Fruit fly (Drosophila melanogaster) whole organism, embryonic: ENCODE measurements around the gene CG3726.

Experiments
- Abd-B ChIP-seq: fragments of 200-800 bp; sonication (Bioruptor generic); optimal IDR thresholded peaks from 2 replicates; lab custom pipeline; 2018; ENCODE audit warnings: missing biosample characterization, mild to moderate bottlenecking, missing genetic modification characterization, moderate library complexity
- Bdp1 ChIP-seq: fragments of 200-800 bp; sonication (Bioruptor generic); optimal IDR thresholded peaks from 3 replicates; lab custom pipeline; 2016; ENCODE audit warnings: missing biosample characterization, missing genetic modification characterization
- CG11093 ChIP-seq: fragments of 200-800 bp; sonication (Bioruptor generic); IDR thresholded peaks from 3 replicates; pipeline ENCODE4 v1.3.6; 2022; ENCODE audit warnings: missing biosample characterization, missing genetic modification characterization
- CG12104 ChIP-seq: fragments of 200-800 bp; sonication (Bioruptor generic); optimal IDR thresholded peaks from 3 replicates; lab custom pipeline; 2016; ENCODE audit warnings: missing biosample characterization, missing genetic modification characterization
- CG13775 ChIP-seq: fragments of 200-800 bp; sonication (Bioruptor generic); optimal IDR thresholded peaks from 3 replicates; lab custom pipeline; 2017; ENCODE audit warnings: missing biosample characterization, mild to moderate bottlenecking, missing genetic modification characterization
- CG13894 ChIP-seq: fragments of 200-800 bp; sonication (Bioruptor generic); optimal IDR thresholded peaks from 3 replicates; lab custom pipeline; 2018; ENCODE audit warnings: missing biosample characterization, mild to moderate bottlenecking, missing genetic modification characterization, moderate library complexity
- CG17186 ChIP-seq: fragments of 200-800 bp; sonication (Bioruptor generic); optimal IDR thresholded peaks from 3 replicates; lab custom pipeline; 2017; ENCODE audit warnings: missing biosample characterization, missing genetic modification reagents, missing genetic modification characterization
- CG18262 ChIP-seq: fragments of 200-800 bp; optimal IDR thresholded peaks from 3 replicates; lab custom pipeline; 2019; ENCODE audit warnings: missing biosample characterization, mild to moderate bottlenecking, missing genetic modification characterization, moderate library complexity
- CG2199 ChIP-seq: fragments of 200-800 bp; sonication (Bioruptor generic); IDR thresholded peaks from 3 replicates; pipeline ENCODE4 v1.3.6; 2022; ENCODE audit warnings: missing biosample characterization, missing genetic modification characterization
- CG2202 ChIP-seq: fragments of 200-800 bp; sonication (Bioruptor generic); optimal IDR thresholded peaks from 2 replicates; lab custom pipeline; 2018; ENCODE audit warnings: missing biosample characterization, mild to moderate bottlenecking, missing genetic modification characterization
- CG3995 ChIP-seq: fragments of 200-800 bp; sonication (Bioruptor generic); optimal IDR thresholded peaks from 3 replicates; lab custom pipeline; 2016; ENCODE audit warnings: missing biosample characterization, missing genetic modification characterization
- CG4328 ChIP-seq: fragments of 200-800 bp; sonication (Bioruptor generic); optimal IDR thresholded peaks from 3 replicates; lab custom pipeline; 2017; ENCODE audit warnings: missing biosample characterization, missing genetic modification reagents, missing genetic modification characterization
- CG4424 ChIP-seq: fragments of 200-800 bp; sonication (Bioruptor generic); optimal IDR thresholded peaks from 3 replicates; lab custom pipeline; 2016; ENCODE audit warnings: missing biosample characterization, missing genetic modification characterization
- CG6254 ChIP-seq: fragments of 200-800 bp; sonication (Bioruptor generic); optimal IDR thresholded peaks from 3 replicates; lab custom pipeline; 2017; ENCODE audit warnings: mild to moderate bottlenecking, missing biosample characterization, missing genetic modification reagents, missing genetic modification characterization
- CG6813 ChIP-seq: fragments of 200-800 bp; sonication (Bioruptor generic); optimal IDR thresholded peaks from 2 replicates; lab custom pipeline; 2017; ENCODE audit warnings: missing biosample characterization, missing genetic modification characterization, mild to moderate bottlenecking, moderate library complexity, missing genetic modification reagents
- CG8924 ChIP-seq: fragments of 200-800 bp; optimal IDR thresholded peaks from 3 replicates; lab custom pipeline; 2019; ENCODE audit warnings: missing biosample characterization, mild to moderate bottlenecking, missing genetic modification characterization, moderate library complexity
- CG9932 ChIP-seq: fragments of 200-800 bp; sonication (Bioruptor generic); IDR thresholded peaks from 2 replicates; pipeline ENCODE4 v1.3.6; 2022; ENCODE audit warnings: missing biosample characterization, missing genetic modification characterization
- D19A ChIP-seq: fragments of 200-800 bp; optimal IDR thresholded peaks from 3 replicates; lab custom pipeline; 2019; ENCODE audit warnings: missing biosample characterization, mild to moderate bottlenecking, missing genetic modification characterization, moderate library complexity
- E2f2 ChIP-seq: fragments of 200-800 bp; sonication (Bioruptor generic); IDR thresholded peaks from 2 replicates; pipeline ENCODE4 v1.3.6; 2022; ENCODE audit warnings: missing biosample characterization, missing genetic modification characterization
- Eip74EF ChIP-seq, 2 experiments: fragments of 200-800 bp in 1 of 2; fragments of >200 bp in 1 of 2; sonication (Bioruptor generic) in 1 of 2; optimal IDR thresholded peaks; 2 replicates each; lab custom pipeline; 2017 to 2019; ENCODE audit warnings: missing biosample characterization in 2 of 2, missing genetic modification characterization in 2 of 2, mild to moderate bottlenecking in 1 of 2, moderate library complexity in 1 of 2
- Fer1 ChIP-seq: fragments of 200-800 bp; sonication (Bioruptor generic); optimal IDR thresholded peaks from 2 replicates; lab custom pipeline; 2017; ENCODE audit warnings: missing biosample characterization, mild to moderate bottlenecking, missing genetic modification characterization
- HLHmδ ChIP-seq: fragments of 200-800 bp; sonication (Bioruptor generic); optimal IDR thresholded peaks from 2 replicates; lab custom pipeline; 2018; ENCODE audit warnings: missing biosample characterization, mild to moderate bottlenecking, missing genetic modification characterization, moderate library complexity
- Hr78 ChIP-seq, 2 experiments: fragments of 200-800 bp in 1 of 2; fragments of >200 bp in 1 of 2; sonication (Bioruptor generic) in 1 of 2; optimal IDR thresholded peaks; 2 replicates each; lab custom pipeline; 2017 to 2019; ENCODE audit warnings: missing biosample characterization in 2 of 2, missing genetic modification characterization in 2 of 2, mild to moderate bottlenecking in 1 of 2, moderate library complexity in 1 of 2
- Meics ChIP-seq: fragments of 200-800 bp; sonication (Bioruptor generic); optimal IDR thresholded peaks from 2 replicates; lab custom pipeline; 2017; ENCODE audit warnings: missing biosample characterization, mild to moderate bottlenecking, missing genetic modification characterization
- NC2α ChIP-seq: fragments of 200-800 bp; sonication (Bioruptor generic); optimal IDR thresholded peaks from 2 replicates; lab custom pipeline; 2016; ENCODE audit warnings: missing biosample characterization, missing genetic modification characterization
- NC2β ChIP-seq: fragments of 200-800 bp; sonication (Bioruptor generic); optimal IDR thresholded peaks from 2 replicates; lab custom pipeline; 2016; ENCODE audit warnings: missing biosample characterization, missing genetic modification characterization
- Six4 ChIP-seq: fragments of 200-800 bp; sonication (Bioruptor generic); optimal IDR thresholded peaks from 2 replicates; lab custom pipeline; 2016; ENCODE audit warnings: missing biosample characterization, missing genetic modification characterization
- Tbp ChIP-seq: fragments of >200 bp; optimal IDR thresholded peaks from 2 replicates; lab custom pipeline; 2018; ENCODE audit warnings: missing biosample characterization, missing genetic modification characterization
- amos ChIP-seq: fragments of 200-800 bp; sonication (Bioruptor generic); IDR thresholded peaks from 2 replicates; pipeline ENCODE4 v1.3.6; 2022; ENCODE audit warnings: missing biosample characterization, missing genetic modification characterization; ENCODE audit not compliant: partially characterized antibody
- ash1 ChIP-seq: fragments of 200-800 bp; sonication (Bioruptor generic); optimal IDR thresholded peaks from 2 replicates; lab custom pipeline; 2018; ENCODE audit warnings: missing biosample characterization, mild to moderate bottlenecking, missing genetic modification characterization
- bbx ChIP-seq: fragments of 200-800 bp; sonication (Bioruptor generic); IDR thresholded peaks from 2 replicates; pipeline ENCODE4 v1.3.6; 2022; ENCODE audit warnings: missing biosample characterization, missing genetic modification characterization; ENCODE audit not compliant: partially characterized antibody
- bcd ChIP-seq: fragments of 200-800 bp; sonication (Bioruptor generic); optimal IDR thresholded peaks from 2 replicates; lab custom pipeline; 2017; ENCODE audit warnings: missing biosample characterization, mild to moderate bottlenecking, missing genetic modification characterization
- corto ChIP-seq: fragments of 200-800 bp; sonication (Bioruptor generic); optimal IDR thresholded peaks from 2 replicates; lab custom pipeline; 2016; ENCODE audit warnings: missing biosample characterization, mild to moderate bottlenecking, missing genetic modification characterization, moderate library complexity
- dmrt99B ChIP-seq: fragments of 200-800 bp; sonication (Bioruptor generic); optimal IDR thresholded peaks from 2 replicates; lab custom pipeline; 2018; ENCODE audit warnings: missing biosample characterization, mild to moderate bottlenecking, missing genetic modification characterization, moderate library complexity
- ems ChIP-seq: fragments of 200-800 bp; sonication (Bioruptor generic); optimal IDR thresholded peaks from 3 replicates; lab custom pipeline; 2016; ENCODE audit warnings: missing biosample characterization, missing genetic modification characterization
- exex ChIP-seq: fragments of 200-800 bp; sonication (Bioruptor generic); optimal IDR thresholded peaks from 4 replicates; lab custom pipeline; 2018; ENCODE audit warnings: missing biosample characterization, mild to moderate bottlenecking, missing genetic modification characterization, moderate library complexity
- gcm2 ChIP-seq: fragments of 200-800 bp; sonication (Bioruptor generic); optimal IDR thresholded peaks from 2 replicates; lab custom pipeline; 2016; ENCODE audit warnings: missing biosample characterization, missing genetic modification characterization
- gem ChIP-seq: fragments of 200-800 bp; sonication (Bioruptor generic); optimal IDR thresholded peaks from 2 replicates; lab custom pipeline; 2019; ENCODE audit warnings: missing biosample characterization, mild to moderate bottlenecking, missing genetic modification characterization, moderate library complexity
- gt ChIP-seq: fragments of 200-800 bp; sonication (Bioruptor generic); IDR thresholded peaks from 2 replicates; pipeline ENCODE4 v1.3.6; 2022; ENCODE audit warnings: missing biosample characterization, missing genetic modification characterization
- hbn ChIP-seq: fragments of 200-800 bp; sonication (Bioruptor generic); IDR thresholded peaks from 2 replicates; pipeline ENCODE4 v1.3.6; 2022; ENCODE audit warnings: missing biosample characterization, missing genetic modification characterization; ENCODE audit not compliant: partially characterized antibody
- jigr1 ChIP-seq: fragments of 200-800 bp; sonication (Bioruptor generic); IDR thresholded peaks from 3 replicates; pipeline ENCODE4 v1.3.6; 2022; ENCODE audit warnings: missing biosample characterization, missing genetic modification characterization
- klu ChIP-seq: fragments of 200-800 bp; sonication (Bioruptor generic); IDR thresholded peaks from 2 replicates; pipeline ENCODE4 v1.3.6; 2022; ENCODE audit warnings: missing biosample characterization, missing genetic modification characterization
- lmd ChIP-seq: fragments of 200-800 bp; sonication (Bioruptor generic); IDR thresholded peaks from 2 replicates; pipeline ENCODE4 v1.3.6; 2022; ENCODE audit warnings: missing biosample characterization, missing genetic modification characterization
- nerfin-2 ChIP-seq: fragments of 200-800 bp; sonication (Bioruptor generic); IDR thresholded peaks from 2 replicates; pipeline ENCODE4 v1.3.6; 2022; ENCODE audit warnings: missing biosample characterization, missing genetic modification characterization; ENCODE audit not compliant: partially characterized antibody
- nom ChIP-seq: fragments of 200-800 bp; sonication (Bioruptor generic); optimal IDR thresholded peaks from 2 replicates; lab custom pipeline; 2017; ENCODE audit warnings: missing biosample characterization, missing genetic modification characterization, mild to moderate bottlenecking, moderate library complexity, missing genetic modification reagents
- p53 ChIP-seq: fragments of 200-800 bp; sonication (Bioruptor generic); optimal IDR thresholded peaks from 2 replicates; lab custom pipeline; 2016; ENCODE audit warnings: missing biosample characterization, missing genetic modification characterization
- psq ChIP-seq: fragments of 200-800 bp; sonication (Bioruptor generic); optimal IDR thresholded peaks from 2 replicates; lab custom pipeline; 2017; ENCODE audit warnings: missing biosample characterization, missing genetic modification characterization
- seq ChIP-seq: fragments of 200-800 bp; sonication (Bioruptor generic); IDR thresholded peaks from 2 replicates; pipeline ENCODE4 v1.3.6; 2022; ENCODE audit warnings: missing biosample characterization, missing genetic modification characterization
- sug ChIP-seq: fragments of 200-800 bp; optimal IDR thresholded peaks from 2 replicates; lab custom pipeline; 2019; ENCODE audit warnings: missing biosample characterization, mild to moderate bottlenecking, missing genetic modification characterization, moderate library complexity
- tin ChIP-seq: fragments of 200-800 bp; sonication (Bioruptor generic); optimal IDR thresholded peaks from 3 replicates; lab custom pipeline; 2016; ENCODE audit warnings: missing biosample characterization, missing genetic modification characterization
- unc-4 ChIP-seq: fragments of 200-800 bp; sonication (Bioruptor generic); IDR thresholded peaks from 2 replicates; pipeline ENCODE4 v1.3.6; 2022; ENCODE audit warnings: missing biosample characterization, missing genetic modification characterization; ENCODE audit not compliant: partially characterized antibody

The CG3726 gene

dm6 chrX:5879543-5879943, 37.4 kb upstream of the CG3726 start, which contains the start of the genes Usp30 and CG16721 (continued):
- peak; percentile 72 for TF ChIP-seq ems
- TF ChIP-seq unc-4 (GFP tag; lab: Robert Waterston, UW), result peak; percentile 79
- peak; percentile 56 for TF ChIP-seq Fer1 (GFP tag; lab: Kevin White, UChicago)
- TF ChIP-seq HLHmδ (GFP tag; lab: Kevin White, UChicago), result no peak
- TF ChIP-seq Bdp1, result peak; percentile 22
- no peak for TF ChIP-seq CG6813
- TF ChIP-seq CG12104 (GFP tag; lab: Kevin White, UChicago), result no peak
- no peak for TF ChIP-seq klu
- no peak for TF ChIP-seq jigr1
- TF ChIP-seq gt (GFP tag; lab: Robert Waterston, UW), result no peak
- TF ChIP-seq tin (GFP tag; lab: Kevin White, UChicago), result peak; percentile 37
- no peak for TF ChIP-seq p53
- TF ChIP-seq ash1 (GFP tag; lab: Kevin White, UChicago), result no peak
- peak; percentile 41 for TF ChIP-seq CG4424 (GFP tag; lab: Kevin White, UChicago)
- peak; percentile 20 for TF ChIP-seq CG3995 (GFP tag; lab: Kevin White, UChicago)
- no peak for TF ChIP-seq CG11093 (GFP tag; lab: Robert Waterston, UW)
- TF ChIP-seq CG4328 (GFP tag; lab: Kevin White, UChicago), result peak; percentile 13
- no peak for TF ChIP-seq lmd (GFP tag; lab: Robert Waterston, UW)
- peak; percentile 26 for TF ChIP-seq Meics (GFP tag; lab: Kevin White, UChicago)
- TF ChIP-seq Tbp, result no peak
- peak; percentile 46 for TF ChIP-seq E2f2 (GFP tag; lab: Robert Waterston, UW)
- peak; percentile 43 for TF ChIP-seq sug (tag; lab: Kevin White, UChicago)
- no peak for TF ChIP-seq gem
- peak; percentile 26 for TF ChIP-seq CG18262 (tag; lab: Kevin White, UChicago)
- TF ChIP-seq seq (GFP tag; lab: Robert Waterston, UW), result no peak
- TF ChIP-seq gcm2 (GFP tag; lab: Kevin White, UChicago), result no peak
- no peak for TF ChIP-seq NC2α (GFP tag; lab: Kevin White, UChicago)
- no peak for TF ChIP-seq corto (GFP tag; lab: Kevin White, UChicago)
- TF ChIP-seq dmrt99B (tag; lab: Kevin White, UChicago), result no peak
- TF ChIP-seq CG17186 (GFP tag; lab: Kevin White, UChicago), result peak; percentile 81
- no peak for TF ChIP-seq Six4 (GFP tag; lab: Kevin White, UChicago)
- no peak for TF ChIP-seq CG6254 (GFP tag; lab: Kevin White, UChicago)
- peak; percentile 60 for TF ChIP-seq NC2β (GFP tag; lab: Kevin White, UChicago)
- no peak for TF ChIP-seq Hr78 (GFP tag; optimal IDR thresholded peaks at IDR 0.05; lab: Kevin White, UChicago)
- peak; percentile 9 for TF ChIP-seq Abd-B (GFP tag; lab: Kevin White, UChicago)
- no peak for TF ChIP-seq Eip74EF (GFP tag; optimal IDR thresholded peaks at IDR 0.05; lab: Kevin White, UChicago)
- TF ChIP-seq CG2199 (GFP tag; lab: Robert Waterston, UW), result no peak
- TF ChIP-seq bcd (GFP tag; lab: Kevin White, UChicago), result no peak
- TF ChIP-seq nerfin-2 (GFP tag; lab: Robert Waterston, UW), result peak; percentile 71
- peak; percentile 71 for TF ChIP-seq CG9932
- peak; percentile 67 for TF ChIP-seq amos (GFP tag; lab: Robert Waterston, UW)
- no peak for TF ChIP-seq CG2202 (tag; lab: Kevin White, UChicago)
- TF ChIP-seq bbx, result peak; percentile 66
- TF ChIP-seq hbn, result peak; percentile 69
- no peak for TF ChIP-seq CG8924 (tag; lab: Kevin White, UChicago)
- TF ChIP-seq D19A, result peak; percentile 23
- TF ChIP-seq CG13894 (tag; lab: Kevin White, UChicago), result peak; percentile 39
- TF ChIP-seq CG13775 (GFP tag; lab: Kevin White, UChicago), result no peak
- TF ChIP-seq exex, result no peak
- TF ChIP-seq psq (GFP tag; lab: Kevin White, UChicago), result no peak
- peak; percentile 15 for TF ChIP-seq nom (GFP tag; lab: Kevin White, UChicago)
